Fruit fly (Drosophila melanogaster) whole organism, pupa: ENCODE data around the gene Octbeta1R.

Experiments used
- CG12605 ChIP-seq: fragments of 200-800 bp; sonication (Bioruptor generic); IDR thresholded peaks from 2 replicates; pipeline ENCODE4 v1.3.6; 2022; ENCODE audit warnings: missing biosample characterization, missing genetic modification characterization
- CG13204 ChIP-seq: fragments of 200-800 bp; sonication (Bioruptor generic); optimal IDR thresholded peaks from 2 replicates; lab custom pipeline; 2018; ENCODE audit warnings: missing biosample characterization, mild to moderate bottlenecking, missing genetic modification characterization, moderate library complexity
- CG14655 ChIP-seq: fragments of 200-800 bp; sonication (Bioruptor generic); optimal IDR thresholded peaks from 3 replicates; lab custom pipeline; 2017; ENCODE audit warnings: mild to moderate bottlenecking, missing biosample characterization, missing genetic modification reagents, missing genetic modification characterization
- CG17806 ChIP-seq: fragments of 200-800 bp; sonication (Bioruptor generic); optimal IDR thresholded peaks from 2 replicates; lab custom pipeline; 2018; ENCODE audit warnings: missing biosample characterization, mild to moderate bottlenecking, missing genetic modification characterization, moderate library complexity
- CG34367 ChIP-seq: fragments of 200-800 bp; sonication (Bioruptor generic); optimal IDR thresholded peaks from 2 replicates; lab custom pipeline; 2018; ENCODE audit warnings: missing biosample characterization, mild to moderate bottlenecking, missing genetic modification characterization
- CG8159 ChIP-seq: fragments of 200-800 bp; sonication (Bioruptor generic); optimal IDR thresholded peaks from 3 replicates; lab custom pipeline; 2018; ENCODE audit warnings: missing biosample characterization, mild to moderate bottlenecking, missing genetic modification characterization, moderate library complexity
- CG9948 ChIP-seq: fragments of 200-800 bp; sonication (Bioruptor generic); optimal IDR thresholded peaks from 2 replicates; lab custom pipeline; 2018; ENCODE audit warnings: missing biosample characterization, mild to moderate bottlenecking, missing genetic modification characterization, moderate library complexity
- Pif1A ChIP-seq: fragments of 200-800 bp; sonication (Bioruptor generic); optimal IDR thresholded peaks from 3 replicates; lab custom pipeline; 2016; ENCODE audit warnings: missing biosample characterization, missing genetic modification characterization
- fd96Ca ChIP-seq: fragments of 200-800 bp; sonication (Bioruptor generic); IDR thresholded peaks from 3 replicates; pipeline ENCODE4 v1.3.6; 2022; ENCODE audit warnings: missing biosample characterization, missing genetic modification characterization
- rn ChIP-seq: fragments of 200-800 bp; sonication (Bioruptor generic); IDR thresholded peaks from 2 replicates; pipeline ENCODE4 v1.3.6; 2022; ENCODE audit warnings: missing biosample characterization, missing genetic modification characterization

DNA sequence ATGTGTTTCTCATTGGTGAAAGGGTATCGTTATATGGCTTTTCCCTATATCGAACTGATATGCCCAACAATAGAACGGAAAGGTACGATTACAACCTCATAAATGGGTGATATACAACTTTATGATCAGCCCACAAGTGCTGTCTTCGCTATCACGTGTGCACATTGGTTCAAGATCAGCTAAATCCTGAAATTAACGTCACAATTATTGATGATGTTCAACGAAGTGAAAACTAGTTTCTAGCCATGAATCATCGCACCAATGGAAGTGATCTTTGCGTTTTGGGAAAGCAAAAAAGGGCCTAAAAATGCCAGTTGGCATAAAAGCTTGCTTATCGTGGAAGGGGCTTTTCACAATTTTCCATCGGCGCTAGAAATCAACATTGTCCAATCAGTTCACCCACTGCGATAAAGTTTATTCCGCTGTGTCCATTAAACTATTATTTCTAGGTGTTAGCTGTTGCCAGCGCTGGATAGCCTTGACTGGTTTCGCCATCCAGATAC lies 32.4 kb upstream of the Octbeta1R start, which contains the start of gene CG7054:
- no peak for TF ChIP-seq CG12605 (GFP tag; lab: Robert Waterston, UW)
- TF ChIP-seq CG8159 (tag; lab: Kevin White, UChicago), result no peak
- no peak for TF ChIP-seq Pif1A (GFP tag; lab: Kevin White, UChicago)
- no peak for TF ChIP-seq CG13204
- TF ChIP-seq fd96Ca, result no peak
- TF ChIP-seq CG14655 (GFP tag; lab: Kevin White, UChicago), result no peak
- no peak for TF ChIP-seq CG34367 (tag; lab: Kevin White, UChicago)
- TF ChIP-seq rn (GFP tag; lab: Robert Waterston, UW), result no peak
- TF ChIP-seq CG9948 (tag; lab: Kevin White, UChicago), result no peak
- no peak for TF ChIP-seq CG17806 (tag; lab: Kevin White, UChicago)
